Worm (Caenorhabditis elegans) whole organism, L3 larva: ENCODE data around the gene srab-1.

Experiments used
- R02D3.7 ChIP-seq: fragments of 150-350 bp; optimal IDR thresholded peaks from 2 replicates; lab custom pipeline; 2014; ENCODE audit warnings: missing biosample characterization, missing genetic modification characterization
- aly-2 ChIP-seq: fragments of 150-350 bp; optimal IDR thresholded peaks from 2 replicates; lab custom pipeline; 2014; ENCODE audit warnings: missing biosample characterization, missing genetic modification characterization
- ceh-16 ChIP-seq: sonication (generic microtip); optimal IDR thresholded peaks from 2 replicates; lab custom pipeline; 2017; ENCODE audit warnings: missing biosample characterization, missing genetic modification characterization
- ceh-28 ChIP-seq: fragments of 150-350 bp; optimal IDR thresholded peaks from 2 replicates; lab custom pipeline; 2014; ENCODE audit warnings: missing biosample characterization, missing genetic modification reagents, missing genetic modification characterization
- ceh-82 ChIP-seq: fragments of 150-350 bp; optimal IDR thresholded peaks from 2 replicates; lab custom pipeline; 2014; ENCODE audit warnings: missing biosample characterization, missing genetic modification characterization
- ceh-9 ChIP-seq: sonication (generic microtip); optimal IDR thresholded peaks from 2 replicates; lab custom pipeline; 2018; ENCODE audit warnings: missing biosample characterization, missing genetic modification characterization
- daf-12 ChIP-seq: fragments of 150-350 bp; optimal IDR thresholded peaks from 2 replicates; lab custom pipeline; 2014; ENCODE audit warnings: missing biosample characterization, missing genetic modification reagents, missing genetic modification characterization
- egl-27 ChIP-seq: sonication (generic microtip); optimal IDR thresholded peaks from 4 replicates; lab custom pipeline; 2017; ENCODE audit warnings: missing biosample characterization, missing genetic modification reagents, missing genetic modification characterization
- egl-5 ChIP-seq: fragments of 150-350 bp; optimal IDR thresholded peaks from 2 replicates; lab custom pipeline; 2017; ENCODE audit warnings: missing biosample characterization, missing genetic modification reagents, missing genetic modification characterization, inconsistent platforms
- elt-2 ChIP-seq: sonication (generic microtip); optimal IDR thresholded peaks from 2 replicates; lab custom pipeline; 2016; ENCODE audit warnings: missing genetic modification reagents, mild to moderate bottlenecking, missing genetic modification characterization, missing compliant biosample characterization
- elt-3 ChIP-seq, 3 experiments: fragments of 150-350 bp in 1 of 3; sonication (generic microtip) in 2 of 3; optimal IDR thresholded peaks; 2 replicates in 2 of 3; 4 replicates in 1 of 3; lab custom pipeline; 2014 to 2017; ENCODE audit warnings: missing biosample characterization in 3 of 3, missing genetic modification characterization in 3 of 3
- eor-1 ChIP-seq, 2 experiments: fragments of 150-350 bp; optimal IDR thresholded peaks; 2 replicates each; lab custom pipeline; 2014 to 2018; ENCODE audit warnings: missing biosample characterization in 2 of 2, missing genetic modification characterization in 2 of 2
- fkh-10 ChIP-seq: sonication (generic microtip); optimal IDR thresholded peaks from 2 replicates; lab custom pipeline; 2017; ENCODE audit warnings: missing biosample characterization, missing genetic modification reagents, missing genetic modification characterization
- fos-1 ChIP-seq: fragments of 150-350 bp; optimal IDR thresholded peaks from 2 replicates; lab custom pipeline; 2014; ENCODE audit warnings: missing biosample characterization, missing genetic modification characterization
- hmg-11 ChIP-seq: sonication (generic microtip); optimal IDR thresholded peaks from 2 replicates; lab custom pipeline; 2016; ENCODE audit warnings: missing genetic modification characterization, missing compliant biosample characterization
- jun-1 ChIP-seq: fragments of 150-350 bp; optimal IDR thresholded peaks from 2 replicates; lab custom pipeline; 2014; ENCODE audit warnings: missing biosample characterization, missing genetic modification reagents, missing genetic modification characterization
- lin-15B ChIP-seq: fragments of 150-350 bp; optimal IDR thresholded peaks from 2 replicates; lab custom pipeline; 2014; ENCODE audit warnings: missing biosample characterization, missing genetic modification characterization
- lin-39 ChIP-seq: fragments of 150-350 bp; optimal IDR thresholded peaks from 2 replicates; lab custom pipeline; 2018; ENCODE audit warnings: missing biosample characterization, missing genetic modification reagents, missing genetic modification characterization
- lsy-12 ChIP-seq: sonication (generic microtip); optimal IDR thresholded peaks from 2 replicates; lab custom pipeline; 2016; ENCODE audit warnings: mild to moderate bottlenecking, missing genetic modification characterization, missing compliant biosample characterization
- mdl-1 ChIP-seq: fragments of 150-350 bp; optimal IDR thresholded peaks from 2 replicates; lab custom pipeline; 2014; ENCODE audit warnings: missing biosample characterization, missing genetic modification characterization
- mml-1 ChIP-seq: fragments of 150-350 bp; sonication (generic microtip); optimal IDR thresholded peaks from 3 replicates; lab custom pipeline; 2014; ENCODE audit warnings: missing biosample characterization, missing genetic modification characterization
- nfya-1 ChIP-seq: sonication (generic microtip); optimal IDR thresholded peaks from 2 replicates; lab custom pipeline; 2017; ENCODE audit warnings: missing genetic modification characterization, mild to moderate bottlenecking, missing compliant biosample characterization, antibody characterized with exemption, moderate library complexity; ENCODE audit not compliant: insufficient read depth
- nhr-11 ChIP-seq: fragments of 150-350 bp; optimal IDR thresholded peaks from 2 replicates; lab custom pipeline; 2014; ENCODE audit warnings: missing biosample characterization, missing genetic modification characterization
- nhr-12 ChIP-seq: fragments of 150-350 bp; optimal IDR thresholded peaks from 2 replicates; lab custom pipeline; 2014; ENCODE audit warnings: missing biosample characterization, missing genetic modification characterization
- nhr-23 ChIP-seq: fragments of 150-350 bp; optimal IDR thresholded peaks from 2 replicates; lab custom pipeline; 2014; ENCODE audit warnings: missing biosample characterization, missing genetic modification reagents, missing genetic modification characterization
- nhr-237 ChIP-seq: fragments of 150-350 bp; optimal IDR thresholded peaks from 2 replicates; lab custom pipeline; 2014; ENCODE audit warnings: missing biosample characterization, missing genetic modification characterization
- nhr-25 ChIP-seq: sonication (generic microtip); optimal IDR thresholded peaks from 2 replicates; lab custom pipeline; 2017; ENCODE audit warnings: missing biosample characterization, missing genetic modification characterization
- nhr-28 ChIP-seq: fragments of 150-350 bp; optimal IDR thresholded peaks from 2 replicates; lab custom pipeline; 2014; ENCODE audit warnings: missing biosample characterization, missing genetic modification characterization
- nhr-43 ChIP-seq: sonication (generic microtip); optimal IDR thresholded peaks from 2 replicates; lab custom pipeline; 2016; ENCODE audit warnings: mild to moderate bottlenecking, missing genetic modification characterization, missing compliant biosample characterization; ENCODE audit not compliant: poor library complexity, severe bottlenecking
- nhr-67 ChIP-seq: fragments of 150-350 bp; optimal IDR thresholded peaks from 2 replicates; lab custom pipeline; 2014; ENCODE audit warnings: missing biosample characterization, missing genetic modification characterization
- nhr-77 ChIP-seq: fragments of 150-350 bp; optimal IDR thresholded peaks from 2 replicates; lab custom pipeline; 2014; ENCODE audit warnings: missing biosample characterization, missing genetic modification characterization
- pha-4 ChIP-seq: fragments of 150-350 bp; optimal IDR thresholded peaks from 2 replicates; lab custom pipeline; 2014; ENCODE audit warnings: missing biosample characterization, missing genetic modification reagents, missing genetic modification characterization
- pqm-1 ChIP-seq: fragments of 150-350 bp; optimal IDR thresholded peaks from 2 replicates; lab custom pipeline; 2017; ENCODE audit warnings: missing biosample characterization, missing genetic modification characterization, inconsistent platforms
- sea-2 ChIP-seq: fragments of 150-350 bp; sonication (generic microtip); optimal IDR thresholded peaks from 4 replicates; lab custom pipeline; 2014; ENCODE audit warnings: missing biosample characterization, missing genetic modification reagents, missing genetic modification characterization
- skn-1 ChIP-seq: fragments of 150-350 bp; optimal IDR thresholded peaks from 2 replicates; lab custom pipeline; 2014; ENCODE audit warnings: missing biosample characterization, missing genetic modification characterization
- unc-62 ChIP-seq: fragments of 150-350 bp; sonication (generic microtip); optimal IDR thresholded peaks from 4 replicates; lab custom pipeline; 2014; ENCODE audit warnings: missing biosample characterization, missing genetic modification reagents, missing genetic modification characterization
- ztf-4 ChIP-seq: fragments of 150-350 bp; optimal IDR thresholded peaks from 2 replicates; lab custom pipeline; 2014; ENCODE audit warnings: missing biosample characterization, missing genetic modification characterization

srab-1 gene

ce11 chrV:5137919-5138318 is 36.0 kb upstream of the srab-1 start, which contains the start of gene F14F9.3:
TSS of gene F14F9.3 (plus strand) at chrV:5138219.
- TF ChIP-seq jun-1 (tag; lab: Kevin White, UChicago) = no peak
- no peak for TF ChIP-seq lin-39 (tag; lab: Kevin White, UChicago)
- no peak for TF ChIP-seq aly-2 (tag; lab: Kevin White, UChicago)
- TF ChIP-seq sea-2 (GFP tag; lab: Kevin White, UChicago) = no peak
- no peak for TF ChIP-seq daf-12 (tag; lab: Kevin White, UChicago)
- TF ChIP-seq nfya-1 (tag; lab: Kevin White, UChicago) = no peak
- TF ChIP-seq elt-2 = no peak
- TF ChIP-seq nhr-77 = no peak
- TF ChIP-seq ztf-4 = no peak
- no peak for TF ChIP-seq egl-27 (tag; lab: Kevin White, UChicago)
- no peak for TF ChIP-seq hmg-11
- TF ChIP-seq mdl-1 (tag; lab: Kevin White, UChicago) = no peak
- no peak for TF ChIP-seq lsy-12 (tag; lab: Kevin White, UChicago)
- TF ChIP-seq mml-1 (tag; lab: Kevin White, UChicago) = no peak
- no peak for TF ChIP-seq R02D3.7 (tag; lab: Kevin White, UChicago)
- no peak for TF ChIP-seq pha-4
- TF ChIP-seq ceh-9 (tag; lab: Kevin White, UChicago) = no peak

ce11 chrV:5132441-5132840 is 30.5 kb upstream of the srab-1 start, which contains the start of gene F14F9.4:
TSS of gene F14F9.4 (plus strand) at chrV:5132741.
- TF ChIP-seq nhr-28 (tag; lab: Kevin White, UChicago) = no peak
- TF ChIP-seq skn-1 (tag; lab: Kevin White, UChicago) = no peak
- no peak for TF ChIP-seq nhr-23 (tag; lab: Kevin White, UChicago)
- TF ChIP-seq pqm-1 (tag; lab: Kevin White, UChicago) = no peak

DNA sequence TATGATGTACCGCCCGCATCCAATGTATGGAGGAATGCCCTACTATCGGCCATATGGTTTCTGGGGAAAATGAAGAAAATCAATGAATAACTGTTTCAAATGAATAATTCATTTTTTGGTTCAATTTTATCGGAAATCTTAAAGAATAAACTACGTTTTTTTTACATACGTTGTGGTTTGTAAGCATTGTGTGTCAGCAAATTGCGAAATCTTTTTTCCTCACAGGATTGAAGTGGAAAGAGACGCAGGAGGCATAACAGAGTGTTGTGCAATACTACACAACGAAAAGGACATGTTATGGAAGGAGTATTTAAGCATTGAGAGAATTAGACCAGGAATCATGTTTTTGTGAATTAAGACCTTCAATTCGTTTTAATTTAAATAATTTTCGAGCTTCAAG is 29.5 kb upstream of the srab-1 start:
- TF ChIP-seq skn-1 (tag; lab: Kevin White, UChicago) (peak; percentile 12), fkh-10 (GFP tag; lab: Kevin White, UChicago) (peak; percentile 1), pha-4 (peak; percentile 58), aly-2 (tag; lab: Kevin White, UChicago) (no peak), pqm-1 (tag; lab: Kevin White, UChicago) (peak; percentile 29), elt-2 (no peak), hmg-11 (peak; percentile 26)
- TF ChIP-seq, all 47 proteins: peak for 5

DNA sequence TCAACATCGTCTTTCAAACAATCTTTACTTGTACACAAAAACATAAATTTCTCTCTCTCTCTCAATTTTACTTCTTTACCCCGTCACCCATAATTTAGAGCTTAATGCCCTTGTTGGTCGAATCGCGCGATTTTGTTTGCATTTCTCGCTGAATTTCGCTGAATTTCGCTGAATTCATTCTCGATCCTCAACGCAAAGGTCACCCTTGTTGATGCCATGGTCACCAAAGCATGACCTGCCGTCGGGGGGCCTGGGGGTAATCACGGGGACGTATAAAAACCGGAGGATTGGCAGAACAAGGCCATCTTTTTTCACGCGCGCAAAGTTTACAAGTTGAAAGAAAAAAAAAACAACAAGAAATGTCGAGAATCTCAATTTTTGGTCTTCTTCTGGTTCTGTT is 28.1 kb upstream of the srab-1 start, which contains the start of gene F14F9.8:
Gene F14F9.8, plus strand, starts transcription at position 301 of the 400 bp plus-strand sequence.
- TF ChIP-seq egl-5 (tag; lab: Kevin White, UChicago) (no peak), mdl-1 (tag; lab: Kevin White, UChicago) (no peak), mml-1 (tag; lab: Kevin White, UChicago) (no peak), nhr-11 (tag; lab: Kevin White, UChicago) (no peak), fkh-10 (GFP tag; lab: Kevin White, UChicago) (no peak), jun-1 (tag; lab: Kevin White, UChicago) (no peak), eor-1 (tag; optimal IDR thresholded peaks at IDR 0.05; lab: Kevin White, UChicago) (no peak), lin-15B (tag; lab: Kevin White, UChicago) (no peak), nhr-25 (tag; lab: Kevin White, UChicago) (no peak), nhr-23 (tag; lab: Kevin White, UChicago) (no peak), lin-39 (tag; lab: Kevin White, UChicago) (no peak), nhr-43 (tag; lab: Kevin White, UChicago) (no peak), ceh-9 (tag; lab: Kevin White, UChicago) (no peak), fos-1 (tag; lab: Kevin White, UChicago) (no peak), ceh-82 (no peak), nhr-12 (tag; lab: Kevin White, UChicago) (no peak)

- TF ChIP-seq nhr-25 (tag; lab: Kevin White, UChicago) = no peak
- no peak for TF ChIP-seq elt-3 (tag; optimal IDR thresholded peaks at IDR 0.05; lab: Kevin White, UChicago)
- no peak for TF ChIP-seq skn-1 (tag; lab: Kevin White, UChicago)
- no peak for TF ChIP-seq lin-39 (tag; lab: Kevin White, UChicago)
- no peak for TF ChIP-seq hmg-11
- TF ChIP-seq unc-62 (GFP tag; lab: Kevin White, UChicago) = no peak
- no peak for TF ChIP-seq ceh-16 (tag; lab: Kevin White, UChicago)
- TF ChIP-seq nhr-237 = no peak
- no peak for TF ChIP-seq nhr-28 (tag; lab: Kevin White, UChicago)
- no peak for TF ChIP-seq fos-1 (tag; lab: Kevin White, UChicago)
- TF ChIP-seq lin-15B (tag; lab: Kevin White, UChicago) = no peak
- TF ChIP-seq aly-2 (tag; lab: Kevin White, UChicago) = no peak
- TF ChIP-seq mml-1 (tag; lab: Kevin White, UChicago) = no peak
- TF ChIP-seq ceh-28 = no peak
- TF ChIP-seq lsy-12 (tag; lab: Kevin White, UChicago) = no peak
- TF ChIP-seq elt-2 = no peak
- no peak for TF ChIP-seq nhr-67
- no peak for TF ChIP-seq egl-27 (tag; lab: Kevin White, UChicago)
- no peak for TF ChIP-seq daf-12 (tag; lab: Kevin White, UChicago)
- no peak for TF ChIP-seq jun-1 (tag; lab: Kevin White, UChicago)
These were observed 24.9 kb upstream of the srab-1 start, which contains the start of gene F14F9.5 for ce11 chrV:5126793-5127192. TSS of gene F14F9.5 (plus strand) at chrV:5127093.
